Fruit fly (Drosophila melanogaster): ENCODE results near the gene CG6980.

CG6980 gene

DNA sequence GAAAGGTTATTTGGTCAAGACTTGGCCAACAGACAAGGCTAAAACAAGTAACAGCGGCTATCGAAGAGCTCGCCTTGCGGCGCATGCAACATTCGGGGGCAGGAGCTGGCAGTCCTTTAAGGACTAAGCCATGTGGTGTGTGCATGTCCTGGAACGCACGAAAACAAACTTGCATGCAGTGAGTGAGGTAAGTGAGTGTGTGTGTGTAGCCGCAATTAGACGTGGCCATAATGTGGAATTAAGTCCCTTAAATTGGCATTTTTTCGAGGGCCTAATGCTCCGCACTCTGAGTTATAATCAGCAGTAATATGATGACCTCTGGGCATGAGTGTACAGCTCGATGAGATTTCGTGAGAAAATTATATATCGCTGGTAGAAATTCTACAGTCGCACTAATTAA is 26.2 kb downstream of the CG6980 start, which contains the start of gene sosie:
Gene sosie, plus strand, starts transcription at position 301 of the 400 bp plus-strand sequence.
- no peak for TF ChIP-seq CG17801 (GFP tag; optimal IDR thresholded peaks at IDR 0.05; ENCODE audit: partially characterized antibody)

DNA sequence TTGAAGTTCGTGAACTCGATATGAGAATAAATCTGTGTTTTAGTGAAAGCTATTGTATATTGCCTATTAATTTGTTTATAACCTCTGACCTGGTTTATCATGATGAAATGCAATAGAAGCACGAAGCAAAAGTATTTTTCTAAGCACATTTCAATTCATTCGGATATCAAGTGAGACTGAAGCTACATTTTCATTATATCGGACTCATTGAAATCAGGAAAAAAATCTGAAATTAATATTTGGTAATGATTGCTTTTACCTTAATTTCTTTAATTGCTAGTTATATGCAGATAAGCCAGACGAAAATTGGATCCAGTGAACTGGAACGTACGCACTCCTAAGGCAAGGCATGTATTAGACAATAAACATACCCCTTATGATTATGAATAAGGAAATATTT is 33.6 kb downstream of the CG6980 start, which contains the start of gene CG33658:
Gene CG33658, minus strand, starts transcription at position 101 of the 400 bp plus-strand sequence.
- no peak for TF ChIP-seq CG17801 (GFP tag; optimal IDR thresholded peaks at IDR 0.05; ENCODE audit: partially characterized antibody)

DNA sequence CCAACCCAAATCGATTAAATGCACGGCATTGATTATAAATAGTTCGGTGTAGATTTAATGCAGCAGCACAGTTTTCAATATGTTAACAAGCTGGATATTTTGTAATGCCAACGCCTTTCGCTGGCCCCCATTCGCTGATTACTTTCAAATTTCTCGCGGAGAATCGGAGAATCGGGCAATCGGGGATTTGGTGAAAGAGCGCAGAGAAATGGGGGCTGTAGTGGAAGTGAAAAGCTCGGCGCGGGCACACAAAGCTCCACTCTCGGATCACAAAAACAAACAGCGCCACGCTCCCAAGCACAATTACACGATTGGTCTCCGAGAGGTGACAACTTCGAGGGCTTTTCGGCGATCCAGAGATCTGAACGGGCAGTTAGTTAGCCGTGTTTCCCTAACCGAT is 34.2 kb downstream of the CG6980 start, which contains the start of gene Esp:
Gene Esp, plus strand, starts transcription at position 301 of the 400 bp plus-strand sequence.
- no peak for TF ChIP-seq CG17801 (GFP tag; optimal IDR thresholded peaks at IDR 0.05; ENCODE audit: partially characterized antibody)

DNA sequence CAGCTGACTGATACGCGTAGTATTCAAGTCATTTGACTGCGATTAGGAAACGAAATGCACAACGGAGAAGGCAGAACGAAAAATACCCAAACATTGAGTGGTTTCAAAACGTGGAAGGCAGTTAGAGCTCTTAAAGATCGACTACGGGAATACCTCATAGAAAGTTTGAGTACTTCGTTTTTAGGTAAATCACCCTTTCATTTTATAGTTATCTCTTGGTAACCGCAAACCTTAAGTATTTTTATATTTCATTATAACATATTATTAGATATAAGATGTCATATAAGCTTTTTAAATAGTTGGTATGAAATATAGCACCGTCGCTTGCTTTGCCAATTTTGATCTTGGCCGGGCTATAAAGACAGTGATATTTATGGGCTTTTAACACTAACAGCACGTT is 37.7 kb downstream of the CG6980 start:
- TF ChIP-seq CG17801 (GFP tag; optimal IDR thresholded peaks at IDR 0.05; ENCODE audit: partially characterized antibody): no peak

DNA sequence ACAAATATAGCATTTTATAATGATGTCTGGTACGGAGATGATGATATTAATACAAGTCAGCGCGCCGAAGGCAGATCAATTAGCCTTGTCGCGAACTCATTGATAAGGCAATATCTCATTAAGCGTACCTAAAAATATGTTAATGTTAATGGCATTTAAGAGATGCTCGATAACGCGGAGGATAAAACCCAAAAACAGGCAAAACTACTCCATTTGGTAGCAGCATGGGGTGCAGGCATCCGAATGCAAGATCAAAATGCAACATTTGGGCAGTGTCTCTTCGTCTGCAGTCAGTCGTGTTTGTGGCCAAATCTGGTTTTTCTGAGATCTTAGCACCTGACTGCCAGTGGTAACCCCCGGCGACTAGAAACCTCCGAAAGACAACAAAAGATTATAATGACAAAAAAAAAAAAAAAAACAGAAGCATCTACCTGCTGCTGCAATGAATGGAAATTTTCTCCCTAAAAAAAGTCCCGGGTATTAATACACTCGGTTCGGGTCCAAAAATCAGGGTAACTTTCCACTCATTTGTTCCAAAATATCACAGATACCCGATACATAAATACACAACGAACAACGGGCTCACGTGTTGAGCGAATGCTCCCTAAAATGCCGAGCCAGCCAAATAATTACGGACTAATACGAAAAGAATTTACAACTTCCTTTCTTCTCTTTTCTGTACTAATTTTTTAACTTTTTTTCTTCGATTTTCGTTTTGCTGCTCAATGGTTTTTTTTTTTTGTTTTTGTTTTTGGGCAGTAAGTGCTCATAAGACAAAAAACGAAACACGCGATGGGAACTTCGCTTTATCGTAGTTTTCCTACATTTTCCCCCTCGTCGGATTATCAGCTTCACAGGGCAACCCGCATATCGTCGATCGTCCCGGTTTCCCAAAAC is 38.8 kb downstream of the CG6980 start:
- TF ChIP-seq CG17801 (GFP tag; optimal IDR thresholded peaks at IDR 0.05; ENCODE audit: partially characterized antibody): peak; percentile 71

DNA sequence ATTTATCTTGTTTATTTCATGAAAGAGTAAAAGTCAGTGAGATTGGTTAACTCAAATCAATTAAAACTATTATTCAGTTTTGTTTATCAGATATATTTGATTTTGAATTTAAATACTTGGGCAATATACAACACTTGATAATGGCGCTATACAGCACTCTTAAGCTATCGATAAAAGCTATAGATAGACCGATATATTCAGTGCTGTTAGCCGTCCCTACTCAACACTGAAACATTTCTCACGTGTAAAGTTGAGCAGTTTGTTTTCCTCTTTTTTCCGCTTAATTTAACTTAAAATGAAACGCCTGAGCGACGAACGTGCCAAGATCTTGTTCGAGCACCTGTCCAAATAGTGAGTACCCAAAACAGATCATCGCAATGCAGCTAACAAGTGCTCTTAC is 43.0 kb downstream of the CG6980 start, which contains the start of gene CG7006:
Gene CG7006, plus strand, starts transcription at position 208 of the 400 bp plus-strand sequence.
- peak; percentile 74 for TF ChIP-seq CG17801 (GFP tag; optimal IDR thresholded peaks at IDR 0.05; ENCODE audit: partially characterized antibody)

DNA sequence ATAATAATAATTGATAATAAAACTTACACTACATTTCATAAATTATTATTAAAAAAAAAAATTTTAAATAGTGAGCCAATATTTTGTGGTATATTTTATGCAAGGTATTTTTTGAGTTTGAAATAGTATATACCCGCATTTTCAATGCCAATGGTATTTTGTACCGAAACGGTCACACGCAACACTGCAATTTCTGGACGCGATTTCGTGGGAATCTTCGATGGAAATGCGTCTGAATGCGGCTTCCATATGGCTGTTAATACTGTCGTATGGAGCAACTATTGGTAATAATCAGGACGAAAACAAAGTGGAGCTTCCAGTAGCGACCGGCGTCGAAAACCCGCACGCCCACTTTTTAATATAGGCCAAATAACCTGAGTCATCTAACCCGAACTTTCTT is 44.0 kb downstream of the CG6980 start, which contains the start of gene Nct:
Gene Nct, plus strand, starts transcription at position 173 of the 400 bp plus-strand sequence.
- peak; percentile 40 for TF ChIP-seq CG17801 (GFP tag; optimal IDR thresholded peaks at IDR 0.05; ENCODE audit: partially characterized antibody)

DNA sequence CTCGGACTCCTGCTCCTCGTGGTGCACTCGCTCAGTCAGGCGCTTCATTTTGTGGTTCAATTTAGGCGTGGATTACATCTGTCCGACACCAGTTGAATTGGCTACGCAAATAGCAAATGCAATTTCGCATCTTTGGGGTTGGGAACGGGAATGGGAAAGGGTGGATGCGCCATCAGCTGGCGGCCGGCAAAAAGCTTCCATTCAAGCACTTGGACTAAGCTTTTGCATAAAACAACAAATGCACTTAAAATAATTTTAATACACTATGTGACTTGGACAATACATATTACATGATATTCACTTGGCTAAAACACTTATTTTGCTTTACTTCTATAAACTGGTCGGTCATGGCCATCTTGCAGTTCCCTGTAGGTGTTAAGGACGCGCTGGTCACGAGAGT is 48.7 kb downstream of the CG6980 start, which contains the start of gene HDAC11:
Gene HDAC11, minus strand, starts transcription at position 101 of the 400 bp plus-strand sequence.
- TF ChIP-seq CG17801 (GFP tag; optimal IDR thresholded peaks at IDR 0.05; ENCODE audit: partially characterized antibody): no peak

DNA sequence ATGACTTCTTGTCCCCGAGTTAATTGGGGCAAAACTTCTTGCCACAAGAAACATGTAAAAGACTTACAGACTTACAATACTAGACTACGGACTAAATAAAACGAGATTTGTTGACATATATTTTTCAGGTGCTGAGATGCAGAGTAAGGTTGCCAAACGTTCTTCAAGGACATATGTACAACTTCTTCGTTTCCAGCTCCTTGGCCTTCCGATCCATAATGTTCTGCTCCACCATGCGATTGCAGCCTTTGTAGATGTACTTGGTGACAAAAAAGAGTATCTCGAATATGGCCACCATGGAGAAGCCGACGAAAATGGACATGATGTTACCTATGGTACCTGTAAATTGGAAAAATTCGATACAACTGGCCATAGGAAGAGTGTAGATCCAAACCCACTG is 50.0 kb downstream of the CG6980 start, which contains the start of gene CAH4:
Gene CAH4, minus strand, starts transcription at position 101 of the 400 bp plus-strand sequence.
- TF ChIP-seq CG17801 (GFP tag; optimal IDR thresholded peaks at IDR 0.05; ENCODE audit: partially characterized antibody): no peak

All from ovary, adult (tissue).